Fruit fly (Drosophila melanogaster) whole organism, embryonic: ENCODE data around the gene CG13605.
A peak's percentile ranks its signal among the peaks of the same experiment; 100 is the strongest.

Experiments used
- BtbVII ChIP-seq: fragments of 200-800 bp; sonication (Bioruptor generic); optimal IDR thresholded peaks from 3 replicates; lab custom pipeline; 2017; ENCODE audit warnings: missing biosample characterization, mild to moderate bottlenecking, missing genetic modification characterization
- CG11695 ChIP-seq: fragments of 200-800 bp; sonication (Bioruptor generic); IDR thresholded peaks from 3 replicates; pipeline ENCODE4 v1.3.6; 2022; ENCODE audit warnings: missing biosample characterization, missing genetic modification characterization
- CG12071 ChIP-seq: fragments of 200-800 bp; sonication (Bioruptor generic); optimal IDR thresholded peaks from 3 replicates; lab custom pipeline; 2018; ENCODE audit warnings: missing biosample characterization, mild to moderate bottlenecking, missing genetic modification characterization
- CG12155 ChIP-seq: fragments of 200-800 bp; sonication (Bioruptor generic); optimal IDR thresholded peaks from 3 replicates; lab custom pipeline; 2016; ENCODE audit warnings: missing biosample characterization, missing genetic modification characterization
- CG13775 ChIP-seq: fragments of 200-800 bp; sonication (Bioruptor generic); optimal IDR thresholded peaks from 3 replicates; lab custom pipeline; 2017; ENCODE audit warnings: missing biosample characterization, mild to moderate bottlenecking, missing genetic modification characterization
- CG14441 ChIP-seq: fragments of 200-800 bp; sonication (Bioruptor generic); IDR thresholded peaks from 2 replicates; pipeline ENCODE4 v1.3.6; 2022; ENCODE audit warnings: missing biosample characterization, missing genetic modification characterization
- CG14667 ChIP-seq: fragments of 200-800 bp; sonication (Bioruptor generic); IDR thresholded peaks from 2 replicates; pipeline ENCODE4 v1.3.6; 2022; ENCODE audit warnings: missing biosample characterization, missing genetic modification characterization
- CG16815 ChIP-seq: fragments of 200-800 bp; sonication (Bioruptor generic); optimal IDR thresholded peaks from 3 replicates; lab custom pipeline; 2017; ENCODE audit warnings: missing biosample characterization, mild to moderate bottlenecking, missing genetic modification characterization
- CG17385 ChIP-seq: fragments of 200-800 bp; sonication (Bioruptor generic); optimal IDR thresholded peaks from 3 replicates; lab custom pipeline; 2018; ENCODE audit warnings: missing biosample characterization, mild to moderate bottlenecking, missing genetic modification characterization
- CG17829 ChIP-seq: fragments of 200-800 bp; optimal IDR thresholded peaks from 2 replicates; lab custom pipeline; 2019; ENCODE audit warnings: missing biosample characterization, mild to moderate bottlenecking, missing genetic modification characterization, moderate library complexity
- CG18011 ChIP-seq: fragments of 200-800 bp; sonication (Bioruptor generic); optimal IDR thresholded peaks from 2 replicates; lab custom pipeline; 2017; ENCODE audit warnings: missing biosample characterization, missing genetic modification characterization, mild to moderate bottlenecking, moderate library complexity, missing genotype
- CG2116 ChIP-seq: fragments of 200-800 bp; sonication (Bioruptor generic); optimal IDR thresholded peaks from 3 replicates; lab custom pipeline; 2018; ENCODE audit warnings: missing biosample characterization, mild to moderate bottlenecking, missing genetic modification characterization
- CG30403 ChIP-seq: fragments of 200-800 bp; sonication (Bioruptor generic); optimal IDR thresholded peaks from 3 replicates; lab custom pipeline; 2016; ENCODE audit warnings: missing biosample characterization, missing genetic modification characterization
- CG31365 ChIP-seq: fragments of 200-800 bp; sonication (Bioruptor generic); optimal IDR thresholded peaks from 2 replicates; lab custom pipeline; 2018; ENCODE audit warnings: missing biosample characterization, mild to moderate bottlenecking, missing genetic modification characterization
- CG3847 ChIP-seq: fragments of 200-800 bp; sonication (Bioruptor generic); IDR thresholded peaks from 2 replicates; pipeline ENCODE4 v1.3.6; 2022; ENCODE audit warnings: missing biosample characterization, missing genetic modification characterization
- CG8290 ChIP-seq, 3 experiments: fragments of 200-800 bp; sonication (Bioruptor generic); optimal IDR thresholded peaks; 2 replicates each; lab custom pipeline; 2016 to 2019; ENCODE audit warnings: missing biosample characterization in 3 of 3, missing genetic modification characterization in 3 of 3, mild to moderate bottlenecking in 2 of 3, moderate library complexity in 1 of 3
- CG8359 ChIP-seq: fragments of 200-800 bp; sonication (Bioruptor generic); optimal IDR thresholded peaks from 2 replicates; lab custom pipeline; 2017; ENCODE audit warnings: missing biosample characterization, mild to moderate bottlenecking, missing genetic modification characterization, borderline replicate concordance
- CG8944 ChIP-seq: fragments of 200-800 bp; sonication (Bioruptor generic); optimal IDR thresholded peaks from 3 replicates; lab custom pipeline; 2016; ENCODE audit warnings: missing biosample characterization, missing genetic modification characterization
- CG9609 ChIP-seq: fragments of 200-800 bp; sonication (Bioruptor generic); optimal IDR thresholded peaks from 3 replicates; lab custom pipeline; 2016; ENCODE audit warnings: missing biosample characterization, missing genetic modification characterization
- CG9727 ChIP-seq: fragments of 200-800 bp; sonication (Bioruptor generic); optimal IDR thresholded peaks from 3 replicates; lab custom pipeline; 2017; ENCODE audit warnings: missing biosample characterization, mild to moderate bottlenecking, missing genetic modification characterization
- CHES-1-like ChIP-seq: fragments of 200-800 bp; sonication (Bioruptor generic); optimal IDR thresholded peaks from 2 replicates; lab custom pipeline; 2016; ENCODE audit warnings: missing biosample characterization, missing genetic modification characterization
- Drgx ChIP-seq: fragments of 200-800 bp; sonication (Bioruptor generic); IDR thresholded peaks from 2 replicates; pipeline ENCODE4 v1.3.6; 2022; ENCODE audit warnings: missing biosample characterization, missing genetic modification characterization
- HHEX ChIP-seq: fragments of 200-800 bp; sonication (Bioruptor generic); optimal IDR thresholded peaks from 3 replicates; lab custom pipeline; 2017; ENCODE audit warnings: missing biosample characterization, mild to moderate bottlenecking, missing genetic modification characterization, missing genetic modification reagents
- MBD-R2 ChIP-seq: fragments of 200-800 bp; sonication (Bioruptor generic); IDR thresholded peaks from 2 replicates; pipeline ENCODE4 v1.3.6; 2022; ENCODE audit warnings: missing biosample characterization, missing genetic modification characterization
- Meics ChIP-seq: fragments of 200-800 bp; sonication (Bioruptor generic); optimal IDR thresholded peaks from 2 replicates; lab custom pipeline; 2017; ENCODE audit warnings: missing biosample characterization, mild to moderate bottlenecking, missing genetic modification characterization
- Mrtf ChIP-seq: fragments of 200-800 bp; sonication (Bioruptor generic); IDR thresholded peaks from 3 replicates; pipeline ENCODE4 v1.3.6; 2022; ENCODE audit warnings: missing biosample characterization, missing genetic modification characterization
- NFAT ChIP-seq: fragments of 200-800 bp; sonication (Bioruptor generic); IDR thresholded peaks from 2 replicates; pipeline ENCODE4 v1.3.6; 2022; ENCODE audit warnings: missing biosample characterization, missing genetic modification characterization
- Neu2 ChIP-seq: fragments of 200-800 bp; sonication (Bioruptor generic); optimal IDR thresholded peaks from 3 replicates; lab custom pipeline; 2016; ENCODE audit warnings: missing biosample characterization, missing genetic modification characterization, borderline replicate concordance
- PHDP ChIP-seq: fragments of 200-800 bp; sonication (Bioruptor generic); optimal IDR thresholded peaks from 3 replicates; lab custom pipeline; 2018; ENCODE audit warnings: missing biosample characterization, mild to moderate bottlenecking, missing genetic modification characterization, moderate library complexity
- bsh ChIP-seq, 2 experiments: fragments of 200-800 bp; sonication (Bioruptor generic); optimal IDR thresholded peaks; 2 replicates each; lab custom pipeline; 2017 to 2018; ENCODE audit warnings: mild to moderate bottlenecking in 2 of 2, missing biosample characterization in 2 of 2, missing genetic modification characterization in 2 of 2, moderate library complexity in 1 of 2
- cad ChIP-seq: fragments of >200 bp; optimal IDR thresholded peaks from 2 replicates; lab custom pipeline; 2017; ENCODE audit warnings: missing biosample characterization, missing genetic modification characterization
- chinmo ChIP-seq: fragments of 200-800 bp; sonication (Bioruptor generic); IDR thresholded peaks from 4 replicates; pipeline ENCODE4 v1.3.6; 2022; ENCODE audit warnings: missing biosample characterization, missing genetic modification characterization; ENCODE audit not compliant: partially characterized antibody
- dan ChIP-seq: fragments of 200-800 bp; sonication (Bioruptor generic); IDR thresholded peaks from 2 replicates; pipeline ENCODE4 v1.3.6; 2022; ENCODE audit warnings: missing biosample characterization, missing genetic modification characterization
- dimm ChIP-seq: fragments of 200-800 bp; sonication (Bioruptor generic); IDR thresholded peaks from 2 replicates; pipeline ENCODE4 v1.3.6; 2022; ENCODE audit warnings: missing biosample characterization, missing genetic modification characterization
- disco-r ChIP-seq: fragments of 200-800 bp; sonication (Bioruptor generic); optimal IDR thresholded peaks from 2 replicates; lab custom pipeline; 2016; ENCODE audit warnings: missing biosample characterization, missing genetic modification characterization
- dm ChIP-seq: fragments of 200-800 bp; sonication (Bioruptor generic); optimal IDR thresholded peaks from 3 replicates; lab custom pipeline; 2016; ENCODE audit warnings: missing biosample characterization, missing genetic modification characterization
- dmrt99B ChIP-seq: fragments of 200-800 bp; sonication (Bioruptor generic); optimal IDR thresholded peaks from 2 replicates; lab custom pipeline; 2018; ENCODE audit warnings: missing biosample characterization, mild to moderate bottlenecking, missing genetic modification characterization, moderate library complexity
- fd102C ChIP-seq: fragments of 200-800 bp; sonication (Bioruptor generic); optimal IDR thresholded peaks from 2 replicates; lab custom pipeline; 2018; ENCODE audit warnings: missing biosample characterization, mild to moderate bottlenecking, missing genetic modification characterization, moderate library complexity
- gce ChIP-seq: fragments of 200-800 bp; sonication (Bioruptor generic); IDR thresholded peaks from 3 replicates; pipeline ENCODE4 v1.3.6; 2022; ENCODE audit warnings: missing biosample characterization, missing genetic modification characterization
- grn ChIP-seq: fragments of 200-800 bp; sonication (Bioruptor generic); optimal IDR thresholded peaks from 3 replicates; lab custom pipeline; 2017; ENCODE audit warnings: missing biosample characterization, missing genetic modification characterization
- hth ChIP-seq: fragments of >200 bp; optimal IDR thresholded peaks from 2 replicates; lab custom pipeline; 2017; ENCODE audit warnings: inconsistent platforms
- insv ChIP-seq, 2 experiments: fragments of 200-800 bp; sonication (Bioruptor generic); optimal IDR thresholded peaks; 3 replicates each; lab custom pipeline; 2016 to 2018; ENCODE audit warnings: missing biosample characterization in 2 of 2, missing genetic modification characterization in 2 of 2
- lab ChIP-seq: fragments of 200-800 bp; sonication (Bioruptor generic); optimal IDR thresholded peaks from 3 replicates; lab custom pipeline; 2017; ENCODE audit warnings: missing biosample characterization, missing genetic modification characterization, mild to moderate bottlenecking, moderate library complexity, missing genetic modification reagents
- lmd ChIP-seq: fragments of 200-800 bp; sonication (Bioruptor generic); IDR thresholded peaks from 2 replicates; pipeline ENCODE4 v1.3.6; 2022; ENCODE audit warnings: missing biosample characterization, missing genetic modification characterization
- salm ChIP-seq: fragments of 200-800 bp; sonication (Bioruptor generic); optimal IDR thresholded peaks from 2 replicates; lab custom pipeline; 2018; ENCODE audit warnings: missing biosample characterization, mild to moderate bottlenecking, missing genetic modification characterization
- sd ChIP-seq: fragments of 200-800 bp; sonication (Bioruptor generic); optimal IDR thresholded peaks from 3 replicates; lab custom pipeline; 2018; ENCODE audit warnings: missing biosample characterization, mild to moderate bottlenecking, missing genetic modification characterization, moderate library complexity
- sens-2 ChIP-seq: fragments of 200-800 bp; sonication (Bioruptor generic); IDR thresholded peaks from 2 replicates; pipeline ENCODE4 v1.3.6; 2022; ENCODE audit warnings: missing biosample characterization, missing genetic modification characterization
- tio ChIP-seq: fragments of 200-800 bp; sonication (Bioruptor generic); optimal IDR thresholded peaks from 2 replicates; lab custom pipeline; 2017; ENCODE audit warnings: missing biosample characterization, missing genetic modification characterization, inconsistent platforms
- ttk ChIP-seq: fragments of 200-800 bp; sonication (Bioruptor generic); IDR thresholded peaks from 2 replicates; pipeline ENCODE4 v2.1.2; 2022; ENCODE audit warnings: missing biosample characterization, missing genetic modification characterization
- unc-4 ChIP-seq: fragments of 200-800 bp; sonication (Bioruptor generic); IDR thresholded peaks from 2 replicates; pipeline ENCODE4 v1.3.6; 2022; ENCODE audit warnings: missing biosample characterization, missing genetic modification characterization; ENCODE audit not compliant: partially characterized antibody

Gene CG13605

DNA sequence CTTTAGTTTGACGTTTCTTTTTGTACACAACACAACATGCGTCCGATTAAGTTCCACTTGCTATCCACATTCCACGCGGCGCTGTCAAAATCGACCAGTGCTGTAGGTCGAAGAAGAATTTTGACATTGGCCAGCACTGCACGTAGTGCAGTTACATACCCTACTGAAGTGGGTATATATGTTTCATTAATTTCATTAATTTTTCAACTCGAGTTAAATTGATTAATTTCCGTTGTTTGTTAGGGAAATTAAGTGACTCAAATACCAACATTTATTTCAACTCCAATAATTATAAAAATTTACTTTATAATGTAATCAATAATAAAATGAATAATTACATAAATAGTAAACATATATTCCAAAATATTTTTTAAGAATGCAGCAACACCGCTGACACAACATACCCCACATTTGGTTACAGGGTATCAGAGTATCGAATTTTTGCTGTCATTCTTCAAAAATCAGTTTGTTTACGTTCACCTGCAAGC is 3.2 kb downstream of the CG13605 start, which contains the start of the genes eIF4EHP and CG18428 (continued):
- TF ChIP-seq BtbVII (GFP tag; lab: Kevin White, UChicago) (peak; percentile 99), CG13775 (peak; percentile 99), unc-4 (GFP tag; lab: Robert Waterston, UW) (no peak), lab (peak; percentile 100), cad (no peak), dm (GFP tag; lab: Kevin White, UChicago) (peak; percentile 89), fd102C (GFP tag; lab: Kevin White, UChicago) (peak; percentile 91), CG17385 (GFP tag; lab: Kevin White, UChicago) (peak; percentile 99), insv (GFP tag; optimal IDR thresholded peaks at IDR 0.05; lab: Kevin White, UChicago) (peak in 1 of 2 experiments; percentile 88), bsh (GFP tag; optimal IDR thresholded peaks at IDR 0.05; lab: Kevin White, UChicago) (peak; percentile 97 to 99), CG30403 (peak; percentile 99), hth (no peak), disco-r (GFP tag; lab: Kevin White, UChicago) (peak; percentile 54), CG12071 (GFP tag; lab: Kevin White, UChicago) (peak; percentile 96), CG3847 (GFP tag; lab: Robert Waterston, UW) (no peak), lmd (no peak), dmrt99B (peak; percentile 99), gce (GFP tag; lab: Robert Waterston, UW) (no peak; the same call in none of the 3 replicates), CG12155 (GFP tag; lab: Kevin White, UChicago) (peak; percentile 97), dan (peak; percentile 93; the same call in 1 of the 2 replicates), CG8944 (GFP tag; lab: Kevin White, UChicago) (peak; percentile 83), Meics (GFP tag; lab: Kevin White, UChicago) (peak; percentile 99), CG16815 (peak; percentile 99), salm (tag; lab: Kevin White, UChicago) (peak; percentile 98), PHDP (tag; lab: Kevin White, UChicago) (peak; percentile 100), dimm (GFP tag; lab: Robert Waterston, UW) (no peak), Neu2 (GFP tag; lab: Kevin White, UChicago) (no peak), MBD-R2 (GFP tag; lab: Robert Waterston, UW) (no peak; the same call in 1 of the 2 replicates), chinmo (GFP tag; lab: Robert Waterston, UW) (no peak), HHEX (GFP tag; lab: Kevin White, UChicago) (peak; percentile 98), CG2116 (GFP tag; lab: Kevin White, UChicago) (peak; percentile 89), CG9727 (GFP tag; lab: Kevin White, UChicago) (peak; percentile 100), sd (tag; lab: Kevin White, UChicago) (peak; percentile 99), Drgx (GFP tag; lab: Robert Waterston, UW) (no peak), CG9609 (GFP tag; lab: Kevin White, UChicago) (peak; percentile 73), CG14441 (GFP tag; lab: Robert Waterston, UW) (no peak), ttk (GFP tag; lab: Robert Waterston, UW) (no peak; the same call in 1 of the 2 replicates), CG11695 (GFP tag; lab: Robert Waterston, UW) (no peak), sens-2 (peak; percentile 95), CG8359 (GFP tag; lab: Kevin White, UChicago) (peak; percentile 94), tio (GFP tag; lab: Kevin White, UChicago) (peak; percentile 99), CG8290 (GFP tag; optimal IDR thresholded peaks at IDR 0.05; lab: Kevin White, UChicago) (peak; percentile 98), CG8290 (tag; optimal IDR thresholded peaks at IDR 0.05; lab: Kevin White, UChicago) (peak; percentile 88 to 96), CG14667 (GFP tag; lab: Robert Waterston, UW) (no peak), CG17829 (tag; lab: Kevin White, UChicago) (peak; percentile 100), CG18011 (GFP tag; lab: Kevin White, UChicago) (peak; percentile 89), CHES-1-like (GFP tag; lab: Kevin White, UChicago) (peak; percentile 87), CG31365 (peak; percentile 79), Mrtf (no peak; the same call in 1 of the 3 replicates), grn (peak; percentile 58), NFAT (GFP tag; lab: Robert Waterston, UW) (peak; percentile 98)
